Fruit fly (Drosophila melanogaster): ENCODE data around the gene Clp.

Gene Clp

dm6 chr2L:819315-820032 is at the start of gene Clp, which contains the start of gene PGAP2:
Gene Clp, plus strand, starts transcription at chr2L:819964.
Gene PGAP2, minus strand, starts transcription at chr2L:819508.
- TF ChIP-seq noc (tag; optimal IDR thresholded peaks at IDR 0.05): peak; percentile 66

DNA sequence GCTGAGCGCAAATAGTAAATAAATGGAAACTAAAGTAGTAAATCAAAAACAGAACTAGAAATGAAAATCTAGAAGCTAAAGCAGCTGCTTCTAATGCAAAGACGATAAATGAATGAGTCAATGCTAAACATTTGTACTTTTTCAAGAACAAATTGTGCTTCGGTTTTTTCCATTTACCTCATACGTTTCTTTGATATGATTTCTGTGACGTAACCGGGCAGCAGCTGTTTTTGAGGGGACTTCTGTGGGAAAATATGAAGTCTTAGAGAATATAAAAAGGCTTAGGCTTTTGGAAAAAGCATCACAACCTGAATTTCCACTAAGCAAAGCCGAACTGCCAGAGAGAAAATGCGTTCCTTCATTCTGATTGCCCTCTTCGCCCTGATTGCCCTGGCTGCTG is 46.5 kb upstream of the Clp start, which contains the start of gene CG12506:
Gene CG12506, plus strand, starts transcription at position 301 of the 400 bp plus-strand sequence.
- TF ChIP-seq noc (tag; optimal IDR thresholded peaks at IDR 0.05): no peak

dm6 chr2L:776236-776635 is 43.5 kb upstream of the Clp start, which contains the start of gene CG13946:
Gene CG13946, plus strand, starts transcription at chr2L:776536.
- TF ChIP-seq noc (tag; optimal IDR thresholded peaks at IDR 0.05): no peak

DNA sequence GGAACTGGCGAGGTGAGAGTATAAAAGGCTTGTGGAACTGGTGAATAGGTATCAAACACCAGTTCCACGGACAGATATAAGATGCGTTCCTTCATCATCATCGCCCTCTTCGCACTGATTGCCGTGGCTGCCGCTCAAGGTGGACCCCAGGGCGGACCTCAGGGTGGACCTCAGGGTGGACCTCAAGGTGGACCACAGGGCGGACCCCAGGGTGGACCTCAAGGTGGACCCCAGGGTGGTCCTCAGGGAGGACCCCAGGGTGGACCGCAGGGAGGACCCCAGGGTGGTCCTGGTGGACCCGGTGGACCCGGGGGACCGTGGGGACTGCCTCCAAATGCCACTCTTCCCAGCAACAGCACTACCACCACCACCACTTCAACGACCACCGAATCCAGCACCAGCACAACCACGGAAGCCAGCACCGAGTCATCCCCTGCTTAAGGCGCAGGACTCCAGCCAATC is 40.6 kb upstream of the Clp start, which contains the start of gene CG13947:
Gene CG13947, plus strand, starts transcription at position 51 of the 462 bp plus-strand sequence.
- TF ChIP-seq noc (tag; optimal IDR thresholded peaks at IDR 0.05): no peak

DNA sequence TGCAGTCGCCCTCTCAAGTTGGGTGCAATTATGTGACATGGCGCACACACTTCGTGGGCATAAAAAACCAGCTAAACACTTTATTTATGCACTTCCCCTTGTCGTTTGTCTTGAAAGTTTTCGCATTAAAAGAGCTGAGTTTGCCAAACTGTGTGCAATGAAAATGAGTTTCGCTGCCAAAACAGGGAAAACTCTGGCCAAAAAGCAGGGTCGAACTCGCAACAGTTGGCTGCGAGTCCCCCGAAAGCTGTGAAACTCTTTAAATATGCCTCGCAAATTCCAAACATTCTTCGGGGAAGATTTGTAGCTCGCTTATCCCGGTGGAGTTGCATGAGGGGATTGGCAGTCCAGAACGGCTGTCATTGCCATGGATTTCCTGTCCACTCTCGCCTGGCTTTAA is 39.6 kb upstream of the Clp start, which contains the start of gene Gr21a:
Gene Gr21a, plus strand, starts transcription at position 301 of the 400 bp plus-strand sequence.
- TF ChIP-seq noc (tag; optimal IDR thresholded peaks at IDR 0.05): no peak

dm6 chr2L:780851-781250 is 38.9 kb upstream of the Clp start:
- no peak for TF ChIP-seq noc (tag; optimal IDR thresholded peaks at IDR 0.05)

- TF ChIP-seq noc (tag; optimal IDR thresholded peaks at IDR 0.05): no peak
Measured at dm6 chr2L:784036-784435, 35.7 kb upstream of the Clp start, which contains the start of gene CG3544. Gene CG3544, plus strand, starts transcription at chr2L:784336.

dm6 chr2L:789966-790365 is 29.8 kb upstream of the Clp start:
- no peak for TF ChIP-seq noc (tag; optimal IDR thresholded peaks at IDR 0.05)

dm6 chr2L:790698-791097 is 29.1 kb upstream of the Clp start, which contains the start of gene Pkg21D:
Gene Pkg21D, minus strand, starts transcription at chr2L:790798.
- TF ChIP-seq noc (tag; optimal IDR thresholded peaks at IDR 0.05): no peak

DNA sequence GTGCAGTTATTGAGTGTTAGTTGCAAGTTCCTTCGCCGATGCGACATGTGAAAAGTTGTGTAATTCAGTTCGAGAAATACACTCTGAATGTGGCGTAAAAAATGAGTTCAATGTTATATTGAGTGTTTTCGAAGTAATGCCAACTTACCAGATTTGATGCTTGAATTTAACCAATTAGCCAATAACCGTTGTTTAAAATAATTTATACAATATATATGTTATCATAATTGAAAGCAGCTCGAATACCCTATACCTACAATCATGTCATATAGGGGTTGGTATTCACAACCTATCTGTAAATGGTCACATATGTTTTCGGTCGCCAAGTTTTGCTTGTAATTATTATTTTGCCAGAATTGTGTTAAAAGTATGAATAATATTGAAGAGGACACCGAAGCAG is 9.5 kb upstream of the Clp start, which contains the start of gene Nnf1b:
Gene Nnf1b, plus strand, starts transcription at position 301 of the 400 bp plus-strand sequence.
- TF ChIP-seq noc (tag; optimal IDR thresholded peaks at IDR 0.05): no peak

dm6 chr2L:811405-811804 is 8.4 kb upstream of the Clp start, which contains the start of gene Dbp21E2:
Gene Dbp21E2, plus strand, starts transcription at chr2L:811584.
- TF ChIP-seq noc (tag; optimal IDR thresholded peaks at IDR 0.05): no peak

- TF ChIP-seq noc (tag; optimal IDR thresholded peaks at IDR 0.05): no peak
Measured at dm6 chr2L:815785-816389, 3.9 kb upstream of the Clp start, which contains the start of the genes Saf6 and Pex12. Gene Saf6, minus strand, starts transcription at chr2L:815950. Gene Pex12, plus strand, starts transcription at chr2L:815993.

DNA sequence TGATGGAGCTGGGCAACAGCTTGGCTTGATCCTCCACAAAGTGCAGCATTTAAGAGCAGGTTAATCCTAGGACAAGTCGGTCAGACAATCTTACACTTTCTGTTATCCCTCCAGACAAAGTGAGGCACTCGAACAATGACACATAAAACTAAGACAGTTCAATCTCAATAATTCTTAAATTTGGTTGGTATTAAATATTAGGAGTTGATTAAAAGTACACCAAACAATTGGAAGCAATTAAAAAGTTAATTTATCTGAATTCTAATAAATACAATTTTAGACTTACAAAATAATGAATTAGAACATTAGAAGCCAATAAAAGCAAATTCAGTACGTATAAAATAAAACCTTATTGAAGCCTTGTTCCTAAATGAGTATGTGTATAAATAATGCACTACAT is 1.9 kb upstream of the Clp start, which contains the start of gene CG15880:
Gene CG15880, minus strand, starts transcription at position 101 of the 400 bp plus-strand sequence.
- TF ChIP-seq noc (tag; optimal IDR thresholded peaks at IDR 0.05): no peak

DNA sequence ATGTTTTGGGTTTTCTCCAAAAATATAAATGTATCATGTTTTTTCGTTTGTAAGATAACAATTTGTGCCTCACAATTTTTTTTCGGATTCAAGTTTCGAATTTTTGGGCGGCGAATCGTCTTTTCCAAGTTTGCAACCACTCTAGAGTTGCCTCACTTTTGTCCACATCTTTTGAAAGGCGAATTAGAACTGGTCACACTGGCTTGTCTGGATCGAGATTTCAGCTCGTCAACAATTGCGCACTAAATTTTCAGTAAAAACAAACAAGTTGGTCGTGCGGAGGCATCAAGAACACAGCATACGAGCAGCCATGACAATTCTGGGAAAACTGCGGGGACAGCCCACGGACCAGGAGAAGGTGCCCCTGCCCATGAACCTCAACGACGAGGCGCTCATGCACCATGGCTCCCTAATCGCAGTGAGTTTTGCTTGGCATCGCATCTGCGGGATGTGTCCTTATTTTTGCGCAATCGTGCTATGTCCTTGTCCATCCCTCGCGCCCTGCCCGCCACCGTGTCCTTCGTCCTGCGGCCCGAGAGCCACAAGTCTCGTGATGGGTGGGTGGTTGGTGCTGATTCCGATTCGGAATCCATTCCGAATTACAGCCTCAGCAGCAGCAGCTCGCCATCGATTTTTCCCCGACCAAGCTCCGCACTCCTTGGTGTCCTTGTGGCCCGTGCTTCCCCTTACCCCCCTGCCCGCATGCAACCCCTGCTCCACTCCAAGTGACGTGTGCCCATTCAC is 1.6 kb downstream of the Clp start, which contains the start of gene CG3662:
Gene CG3662, plus strand, starts transcription at position 48 of the 744 bp plus-strand sequence.
- TF ChIP-seq noc (tag; optimal IDR thresholded peaks at IDR 0.05): peak; percentile 17

dm6 chr2L:821986-822711 is 2.4 kb downstream of the Clp start:
- TF ChIP-seq noc (tag; optimal IDR thresholded peaks at IDR 0.05): no peak
